Worm (Caenorhabditis elegans) whole organism, L4/young adult: ENCODE data around the gene fic-1.
"Not testable (repeated sequence)": the region's sequence is repeated elsewhere in the genome, so short reads cannot be mapped to it uniquely, and the experiment has no call there.

Experiments
- W03F9.2 ChIP-seq: fragments of 150-350 bp; optimal IDR thresholded peaks from 2 replicates; lab custom pipeline; 2014; ENCODE audit warnings: missing biosample characterization, missing genetic modification characterization
- him-1 ChIP-seq: sonication (generic microtip); optimal IDR thresholded peaks from 2 replicates; lab custom pipeline; 2016; ENCODE audit warnings: missing genotype, missing genetic modification reagents, missing genetic modification characterization, missing compliant biosample characterization

- not testable (repeated sequence) for TF ChIP-seq him-1, W03F9.2 (tag; lab: Kevin White, UChicago)
Measured at ce11 chrIV:10987342-10987945, 50.2 kb downstream of the fic-1 start, which contains the start of gene Y43E12A.3.
